Worm (Caenorhabditis elegans) whole organism, L2 larva: ENCODE results near the gene wrt-8.

Source experiments
- F13H6.1 ChIP-seq: sonication (generic microtip); optimal IDR thresholded peaks from 2 replicates; lab custom pipeline; 2016; ENCODE audit warnings: missing genetic modification characterization, missing compliant biosample characterization
- R02D3.7 ChIP-seq: fragments of 150-350 bp; optimal IDR thresholded peaks from 2 replicates; lab custom pipeline; 2014; ENCODE audit warnings: missing biosample characterization, missing genetic modification characterization
- ZK546.5 ChIP-seq: sonication (generic microtip); optimal IDR thresholded peaks from 2 replicates; lab custom pipeline; 2017; ENCODE audit warnings: missing biosample characterization, missing genetic modification characterization
- alr-1 ChIP-seq: fragments of 150-350 bp; optimal IDR thresholded peaks from 2 replicates; lab custom pipeline; 2014; ENCODE audit warnings: missing biosample characterization, missing genetic modification characterization
- blmp-1 ChIP-seq: sonication (generic microtip); optimal IDR thresholded peaks from 2 replicates; lab custom pipeline; 2017; ENCODE audit warnings: missing genetic modification characterization, mild to moderate bottlenecking, missing compliant biosample characterization, antibody characterized with exemption, moderate library complexity; ENCODE audit not compliant: insufficient read depth
- ceh-16 ChIP-seq: fragments of 150-350 bp; optimal IDR thresholded peaks from 2 replicates; lab custom pipeline; 2014; ENCODE audit warnings: missing biosample characterization, missing genetic modification characterization
- ceh-82 ChIP-seq: fragments of 150-350 bp; optimal IDR thresholded peaks from 2 replicates; lab custom pipeline; 2014; ENCODE audit warnings: missing biosample characterization, missing genetic modification characterization
- dmd-4 ChIP-seq: sonication (generic microtip); optimal IDR thresholded peaks from 2 replicates; lab custom pipeline; 2017; ENCODE audit warnings: missing biosample characterization, missing genetic modification characterization
- elt-3 ChIP-seq: sonication (generic microtip); optimal IDR thresholded peaks from 2 replicates; lab custom pipeline; 2017; ENCODE audit warnings: missing biosample characterization, missing genetic modification characterization
- gmeb-1 ChIP-seq: fragments of 150-350 bp; optimal IDR thresholded peaks from 2 replicates; lab custom pipeline; 2014; ENCODE audit warnings: missing biosample characterization, missing genetic modification characterization
- lin-13 ChIP-seq: fragments of 150-350 bp; optimal IDR thresholded peaks from 2 replicates; lab custom pipeline; 2014; ENCODE audit warnings: missing biosample characterization, missing genetic modification reagents, missing genetic modification characterization
- lin-39 ChIP-seq: fragments of 150-350 bp; optimal IDR thresholded peaks from 2 replicates; lab custom pipeline; 2014; ENCODE audit warnings: missing biosample characterization, missing genetic modification reagents, missing genetic modification characterization
- lsy-2 ChIP-seq, 2 experiments: fragments of 150-350 bp in 1 of 2; sonication (generic microtip) in 1 of 2; optimal IDR thresholded peaks; 2 replicates each; lab custom pipeline; 2014 to 2017; ENCODE audit warnings: missing biosample characterization in 2 of 2, missing genetic modification characterization in 2 of 2
- mab-5 ChIP-seq: fragments of 150-350 bp; optimal IDR thresholded peaks from 2 replicates; lab custom pipeline; 2014; ENCODE audit warnings: missing biosample characterization, missing genetic modification characterization
- mbf-1 ChIP-seq: sonication (generic microtip); optimal IDR thresholded peaks from 2 replicates; lab custom pipeline; 2017; ENCODE audit warnings: missing biosample characterization, missing genetic modification characterization
- mdl-1 ChIP-seq, 2 experiments: fragments of 150-350 bp in 1 of 2; sonication (generic microtip) in 1 of 2; optimal IDR thresholded peaks; 2 replicates each; lab custom pipeline; 2017; ENCODE audit warnings: missing biosample characterization in 2 of 2, missing genetic modification characterization in 2 of 2
- nhr-11 ChIP-seq: fragments of 150-350 bp; optimal IDR thresholded peaks from 2 replicates; lab custom pipeline; 2014; ENCODE audit warnings: missing biosample characterization, missing genetic modification characterization
- nhr-21 ChIP-seq: fragments of 150-350 bp; optimal IDR thresholded peaks from 2 replicates; lab custom pipeline; 2014; ENCODE audit warnings: missing biosample characterization, missing genetic modification characterization
- nhr-23 ChIP-seq: fragments of 150-350 bp; optimal IDR thresholded peaks from 2 replicates; lab custom pipeline; 2014; ENCODE audit warnings: missing biosample characterization, missing genetic modification reagents, missing genetic modification characterization
- nhr-237 ChIP-seq: fragments of 150-350 bp; optimal IDR thresholded peaks from 2 replicates; lab custom pipeline; 2014; ENCODE audit warnings: missing biosample characterization, missing genetic modification characterization
- nhr-25 ChIP-seq: fragments of 150-350 bp; sonication (generic microtip); optimal IDR thresholded peaks from 3 replicates; lab custom pipeline; 2014; ENCODE audit warnings: missing biosample characterization, missing genetic modification characterization
- sem-4 ChIP-seq: fragments of 150-350 bp; optimal IDR thresholded peaks from 2 replicates; lab custom pipeline; 2014; ENCODE audit warnings: missing biosample characterization, missing genetic modification reagents, missing genetic modification characterization
- skn-1 ChIP-seq: sonication (generic microtip); optimal IDR thresholded peaks from 2 replicates; lab custom pipeline; 2017; ENCODE audit warnings: missing biosample characterization, missing genetic modification characterization
- sma-3 ChIP-seq: sonication (generic microtip); optimal IDR thresholded peaks from 2 replicates; lab custom pipeline; 2016; ENCODE audit warnings: missing genetic modification reagents, missing genetic modification characterization, missing compliant biosample characterization
- sma-9 ChIP-seq, 2 experiments: fragments of 150-350 bp in 1 of 2; sonication (generic microtip) in 1 of 2; optimal IDR thresholded peaks; 2 replicates each; lab custom pipeline; 2014 to 2016; ENCODE audit warnings: missing genetic modification characterization in 2 of 2, mild to moderate bottlenecking in 1 of 2, missing biosample characterization in 1 of 2, missing compliant biosample characterization in 1 of 2, missing genetic modification reagents in 1 of 2, moderate library complexity in 1 of 2
- unc-39 ChIP-seq: fragments of 150-350 bp; optimal IDR thresholded peaks from 2 replicates; lab custom pipeline; 2014; ENCODE audit warnings: missing biosample characterization, missing genetic modification characterization
- unc-55 ChIP-seq: fragments of 150-350 bp; sonication (generic microtip); optimal IDR thresholded peaks from 3 replicates; lab custom pipeline; 2014; ENCODE audit warnings: missing biosample characterization, missing genetic modification reagents, missing genetic modification characterization
- unc-62 ChIP-seq: fragments of 150-350 bp; optimal IDR thresholded peaks from 2 replicates; lab custom pipeline; 2014; ENCODE audit warnings: missing biosample characterization, missing genetic modification reagents, missing genetic modification characterization
- zag-1 ChIP-seq: fragments of 150-350 bp; optimal IDR thresholded peaks from 2 replicates; lab custom pipeline; 2014; ENCODE audit warnings: missing biosample characterization, missing genetic modification characterization
- ztf-1 ChIP-seq: fragments of 200-800 bp; sonication (Bioruptor generic); conservative IDR thresholded peaks from 2 replicates; pipeline ENCODE4 v1.3.6; 2022; ENCODE audit warnings: missing genetic modification characterization, missing compliant biosample characterization
- ztf-11 ChIP-seq: sonication (generic microtip); optimal IDR thresholded peaks from 2 replicates; lab custom pipeline; 2017; ENCODE audit warnings: missing biosample characterization, missing genetic modification characterization
- ztf-4 ChIP-seq: fragments of 150-350 bp; optimal IDR thresholded peaks from 2 replicates; lab custom pipeline; 2014; ENCODE audit warnings: missing biosample characterization, missing genetic modification characterization

Gene wrt-8

DNA sequence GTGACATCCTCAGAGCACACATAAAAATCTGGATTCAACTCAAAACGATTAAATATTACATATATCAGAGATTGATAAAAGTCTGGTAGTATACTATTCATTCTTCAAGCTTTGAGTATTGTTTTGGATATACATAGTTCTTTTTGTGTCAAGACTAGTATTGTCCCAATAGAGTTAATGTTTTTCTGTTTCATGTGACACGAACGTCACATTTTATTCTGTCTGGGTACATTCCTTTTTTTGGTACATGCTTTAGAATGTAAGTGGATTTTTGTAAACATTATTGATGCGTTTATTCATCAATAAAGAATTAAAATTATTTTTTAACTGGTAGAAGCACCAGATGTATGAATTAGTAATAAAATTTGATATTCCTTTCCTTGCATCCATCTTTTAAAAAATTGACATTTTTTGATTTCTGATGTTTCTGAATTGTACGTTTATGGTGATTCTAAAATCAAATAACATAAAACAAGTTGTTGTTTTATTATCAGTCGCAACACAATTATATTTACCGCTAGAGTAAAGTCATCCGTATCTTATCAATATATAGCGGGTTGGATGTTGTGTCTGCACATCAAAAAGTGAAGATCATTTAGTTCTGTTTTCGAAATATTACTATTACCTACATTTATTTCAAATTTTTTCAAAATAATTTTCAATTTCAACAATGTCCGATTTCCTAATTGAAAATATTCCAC, 28.4 kb downstream of the wrt-8 start, which contains the start of the genes srt-22 and nhr-246:
srt-22 (minus strand) TSS at position 101 of the 701 bp plus-strand sequence.
nhr-246 (plus strand) TSS at position 651 of the 701 bp plus-strand sequence.
- no peak for TF ChIP-seq unc-62
- TF ChIP-seq ztf-11 (tag; lab: Kevin White, UChicago), result no peak
- no peak for TF ChIP-seq mdl-1 (tag; optimal IDR thresholded peaks at IDR 0.05; lab: Kevin White, UChicago)

DNA sequence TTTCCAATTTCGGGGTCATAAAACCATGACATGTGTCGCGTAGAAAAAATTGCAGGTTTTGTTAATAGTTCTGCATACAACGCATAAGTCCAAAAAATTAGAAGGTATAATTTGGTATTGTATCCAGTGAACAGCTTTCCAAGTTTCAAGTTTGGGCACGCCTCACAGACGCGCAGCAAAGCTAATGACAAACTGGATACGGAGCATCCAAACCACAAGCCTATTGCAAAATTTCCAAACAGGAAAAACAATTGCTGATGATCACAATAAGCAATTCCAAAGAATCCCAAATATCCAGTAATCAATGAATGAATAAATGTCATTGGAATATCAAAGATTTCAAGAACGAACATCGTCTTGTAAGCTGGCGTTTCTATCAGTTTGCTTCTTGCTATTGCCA, 30.9 kb downstream of the wrt-8 start:
- TF ChIP-seq nhr-23 (tag; lab: Kevin White, UChicago) (no peak), unc-55 (GFP tag; lab: Kevin White, UChicago) (no peak), ztf-1 (GFP tag; lab: Robert Waterston, UW) (no peak), skn-1 (no peak), ztf-11 (tag; lab: Kevin White, UChicago) (no peak), lin-39 (tag; lab: Kevin White, UChicago) (no peak), ceh-82 (tag; lab: Kevin White, UChicago) (no peak), F13H6.1 (tag; lab: Kevin White, UChicago) (no peak), blmp-1 (tag; lab: Kevin White, UChicago) (no peak), dmd-4 (no peak), lin-13 (GFP tag; lab: Kevin White, UChicago) (no peak), mdl-1 (tag; optimal IDR thresholded peaks at IDR 0.05; lab: Kevin White, UChicago) (no peak), nhr-237 (tag; lab: Kevin White, UChicago) (no peak), sma-9 (GFP tag; optimal IDR thresholded peaks at IDR 0.05; lab: Kevin White, UChicago) (no peak), sma-9 (tag; optimal IDR thresholded peaks at IDR 0.05; lab: Kevin White, UChicago) (no peak), nhr-21 (tag; lab: Kevin White, UChicago) (no peak)

DNA sequence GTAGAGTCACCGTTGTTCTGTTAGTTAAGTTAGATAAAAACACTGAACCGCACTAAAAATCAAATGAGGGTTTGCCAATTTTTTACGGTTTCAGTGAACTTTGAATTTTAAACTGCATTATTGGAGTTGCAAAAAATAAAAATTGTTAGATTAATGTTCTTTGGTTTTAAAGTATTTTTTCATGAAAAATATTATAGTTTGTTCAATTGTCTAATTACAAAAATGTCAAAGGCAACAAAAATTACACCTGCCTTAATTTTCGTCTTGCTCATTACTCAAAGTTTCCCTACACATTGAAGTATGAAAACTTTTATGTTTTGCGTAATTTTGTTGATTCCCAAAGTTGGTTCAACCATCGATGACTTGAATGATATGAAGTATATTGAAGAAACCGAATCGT, 33.6 kb downstream of the wrt-8 start, which contains the start of gene irld-62:
irld-62 (plus strand) TSS at position 301 of the 400 bp plus-strand sequence.
- TF ChIP-seq lsy-2 (tag; optimal IDR thresholded peaks at IDR 0.05; lab: Kevin White, UChicago) (no peak), elt-3 (tag; lab: Kevin White, UChicago) (no peak), ZK546.5 (tag; lab: Kevin White, UChicago) (no peak), nhr-21 (tag; lab: Kevin White, UChicago) (no peak), nhr-11 (tag; lab: Kevin White, UChicago) (no peak), ceh-16 (no peak), unc-55 (GFP tag; lab: Kevin White, UChicago) (no peak)

DNA sequence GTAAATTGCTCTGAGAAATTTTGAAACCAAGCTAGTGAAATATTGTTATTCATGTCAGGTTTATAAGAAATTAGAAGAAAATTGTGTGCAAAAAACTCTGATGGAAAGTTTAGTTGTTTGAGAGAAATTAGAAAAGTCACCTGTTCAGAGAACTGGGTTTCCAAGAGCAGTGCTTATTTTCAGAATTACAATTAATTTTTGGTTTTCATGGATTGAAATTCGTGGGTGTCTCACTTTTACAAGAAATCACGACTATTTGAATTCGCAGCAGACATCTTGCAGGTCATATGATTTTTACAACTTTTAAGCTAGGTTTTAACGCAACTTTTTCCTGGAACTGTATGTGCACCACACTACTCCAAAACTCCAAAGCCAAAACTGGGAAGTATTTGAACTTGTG, 35.4 kb downstream of the wrt-8 start, which contains the start of gene srz-10:
srz-10 (minus strand) TSS at position 88 of the 400 bp plus-strand sequence.
- TF ChIP-seq skn-1 (no peak), sem-4 (no peak), alr-1 (no peak), dmd-4 (no peak), nhr-25 (tag; lab: Kevin White, UChicago) (no peak), nhr-23 (tag; lab: Kevin White, UChicago) (no peak), gmeb-1 (tag; lab: Kevin White, UChicago) (no peak), lin-39 (tag; lab: Kevin White, UChicago) (no peak), nhr-237 (tag; lab: Kevin White, UChicago) (no peak), ztf-11 (tag; lab: Kevin White, UChicago) (no peak), mbf-1 (tag; lab: Kevin White, UChicago) (no peak)
- TF ChIP-seq, all 48 proteins: peak for 0

DNA sequence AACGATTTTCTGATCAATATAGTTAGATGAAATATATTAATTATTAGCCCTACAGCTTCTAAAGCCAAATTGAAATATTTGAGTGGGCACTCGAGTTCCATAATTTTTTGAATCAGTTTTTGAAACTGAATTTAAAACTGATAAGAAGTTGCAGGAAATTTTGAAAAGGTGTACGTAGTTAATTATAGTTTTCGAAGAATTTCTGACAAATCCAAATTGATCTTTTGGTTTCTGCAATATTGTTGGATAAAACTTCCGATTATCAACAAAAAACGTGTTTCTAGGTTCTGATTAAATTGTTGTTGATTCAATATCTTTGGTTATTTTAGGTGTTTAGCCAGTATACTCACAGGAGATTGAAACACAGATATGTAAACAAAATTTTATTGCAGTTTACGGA, 37.6 kb downstream of the wrt-8 start, which contains the start of gene T26H8.4:
T26H8.4 (minus strand) TSS at position 101 of the 400 bp plus-strand sequence.
- TF ChIP-seq sma-3 (GFP tag; lab: Kevin White, UChicago) (no peak), ZK546.5 (tag; lab: Kevin White, UChicago) (no peak), nhr-21 (tag; lab: Kevin White, UChicago) (no peak), R02D3.7 (tag; lab: Kevin White, UChicago) (no peak), dmd-4 (no peak)

DNA sequence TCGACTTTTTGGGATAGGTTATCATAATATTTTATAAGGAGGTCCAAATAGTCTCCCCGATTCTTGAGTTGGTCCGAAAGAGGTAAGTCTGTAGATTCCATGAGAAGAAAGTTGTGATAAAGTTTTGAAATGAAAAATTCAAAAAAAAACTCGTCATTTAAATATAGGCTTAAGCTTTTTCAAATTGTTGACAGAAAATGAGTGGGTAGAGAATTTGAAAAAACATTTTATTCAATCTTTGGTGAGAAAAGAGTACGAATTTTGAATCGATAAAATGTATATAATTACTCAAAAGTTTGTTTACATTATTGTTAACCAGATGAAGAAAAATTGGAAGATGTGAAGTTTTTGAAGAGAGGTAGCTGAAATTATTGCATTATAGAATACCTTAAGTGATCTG, 38.9 kb downstream of the wrt-8 start, which contains the start of gene T26H8.5:
T26H8.5 (minus strand) TSS at position 101 of the 400 bp plus-strand sequence.
- no peak for TF ChIP-seq nhr-23 (tag; lab: Kevin White, UChicago)
- no peak for TF ChIP-seq ztf-11 (tag; lab: Kevin White, UChicago)
- no peak for TF ChIP-seq zag-1 (tag; lab: Kevin White, UChicago)
- no peak for TF ChIP-seq mab-5 (tag; lab: Kevin White, UChicago)
- no peak for TF ChIP-seq nhr-25 (tag; lab: Kevin White, UChicago)
- no peak for TF ChIP-seq unc-39
- TF ChIP-seq ceh-82 (tag; lab: Kevin White, UChicago), result no peak
- TF ChIP-seq sma-3 (GFP tag; lab: Kevin White, UChicago), result no peak
- TF ChIP-seq ztf-4, result no peak
- TF ChIP-seq, all 48 proteins: peak for 0
